Fruit fly (Drosophila melanogaster): ENCODE measurements around the gene KrT95D.

KrT95D gene

DNA sequence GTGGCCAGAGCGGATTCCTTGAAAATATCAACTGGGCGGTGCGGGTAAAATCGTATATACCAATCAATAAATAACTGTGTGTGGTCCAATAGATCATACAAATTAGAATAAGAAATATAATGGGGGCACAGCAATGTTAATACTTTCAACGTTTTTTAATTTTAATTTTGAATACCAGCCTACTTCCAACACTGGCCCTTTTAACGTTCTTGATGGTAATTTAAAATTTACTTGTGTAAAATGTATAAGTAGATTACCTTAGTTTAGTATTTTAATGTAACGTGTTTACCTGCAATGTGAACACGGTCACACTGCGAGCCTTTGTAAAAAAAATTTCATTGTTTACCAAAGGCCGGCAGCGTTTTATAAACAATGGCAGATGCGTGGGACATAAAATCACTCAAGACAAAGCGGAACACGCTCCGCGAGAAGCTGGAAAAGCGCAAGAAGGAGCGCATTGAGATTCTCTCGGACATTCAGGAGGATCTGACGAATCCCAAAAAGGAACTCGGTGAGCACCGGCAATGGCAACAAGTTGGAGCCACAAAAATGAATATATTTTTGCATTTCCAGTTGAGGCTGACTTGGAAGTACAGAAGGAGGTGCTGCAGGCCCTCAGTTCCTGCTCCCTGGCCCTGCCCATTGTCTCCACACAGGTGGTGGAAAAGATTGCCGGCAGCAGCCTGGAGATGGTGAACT is at the start of gene KrT95D, which contains the start of gene Mettl3 (continued):
- TF ChIP-seq sqz (GFP tag; optimal IDR thresholded peaks at IDR 0.05) (peak; percentile 99), MBD-R2 (GFP tag; IDR thresholded peaks at IDR 0.05) (peak; percentile 50; the same call in 1 of the 2 replicates), unpg (GFP tag; optimal IDR thresholded peaks at IDR 0.05) (no peak), CG17186 (GFP tag; optimal IDR thresholded peaks at IDR 0.05) (peak; percentile 38), CG18476 (GFP tag; optimal IDR thresholded peaks at IDR 0.05) (no peak), pb (GFP tag; optimal IDR thresholded peaks at IDR 0.05) (no peak), CG30403 (GFP tag; optimal IDR thresholded peaks at IDR 0.05) (peak; percentile 10), CG2712 (tag; optimal IDR thresholded peaks at IDR 0.05) (peak; percentile 37), Dll (GFP tag; IDR thresholded peaks at IDR 0.05; ENCODE audit: partially characterized antibody) (no peak), cg (GFP tag; optimal IDR thresholded peaks at IDR 0.05) (no peak), scrt (GFP tag; optimal IDR thresholded peaks at IDR 0.05) (peak; percentile 81), CG3838 (GFP tag; optimal IDR thresholded peaks at IDR 0.05) (no peak), Hmr (GFP tag; optimal IDR thresholded peaks at IDR 0.05) (peak; percentile 56)

dm6 chr3R:24079613-24080012 is 48.0 kb upstream of the KrT95D start:
- TF ChIP-seq Side (GFP tag; optimal IDR thresholded peaks at IDR 0.05) (no peak), wdn (GFP tag; IDR thresholded peaks at IDR 0.05) (no peak), crc (GFP tag; optimal IDR thresholded peaks at IDR 0.05) (no peak), Mrtf (GFP tag; IDR thresholded peaks at IDR 0.05) (0 out of 3 replicates have a peak, but pooled peaks have one; percentile 11), CG9932 (GFP tag; IDR thresholded peaks at IDR 0.05) (no peak), Ets65A (GFP tag) (peak; percentile 38), Hr51 (GFP tag; optimal IDR thresholded peaks at IDR 0.05) (no peak), CG31388 (GFP tag; optimal IDR thresholded peaks at IDR 0.05) (no peak), Dfd (GFP tag; optimal IDR thresholded peaks at IDR 0.05) (peak in 1 of 2 experiments; percentile 17)

dm6 chr3R:24079110-24079509 is 47.5 kb upstream of the KrT95D start:
- TF ChIP-seq CG1529 (GFP tag; optimal IDR thresholded peaks at IDR 0.05) (no peak), H2.0 (GFP tag; IDR thresholded peaks at IDR 0.05) (no peak), Kr (GFP tag; optimal IDR thresholded peaks at IDR 0.05) (no peak), Hr51 (GFP tag; optimal IDR thresholded peaks at IDR 0.05) (peak in 1 of 2 experiments; percentile 16), CG10366 (GFP tag; IDR thresholded peaks at IDR 0.05) (no peak), dimm (GFP tag; IDR thresholded peaks at IDR 0.05) (no peak), mirr (GFP tag; optimal IDR thresholded peaks at IDR 0.05) (no peak), CG8290 (GFP tag; optimal IDR thresholded peaks at IDR 0.05) (no peak), CG8290 (tag; optimal IDR thresholded peaks at IDR 0.05) (no peak), CG3065 (GFP tag; optimal IDR thresholded peaks at IDR 0.05) (no peak), slbo (GFP tag; IDR thresholded peaks at IDR 0.05) (peak; percentile 57), ato (GFP tag; IDR thresholded peaks at IDR 0.05; ENCODE audit: partially characterized antibody) (no peak), Ets97D (GFP tag; optimal IDR thresholded peaks at IDR 0.05) (no peak), CG31224 (GFP tag; IDR thresholded peaks at IDR 0.05) (no peak), CG34376 (GFP tag; optimal IDR thresholded peaks at IDR 0.05) (no peak), Drgx (GFP tag; IDR thresholded peaks at IDR 0.05) (0 out of 2 replicates have a peak, but pooled peaks have one; percentile 38), schlank (tag; optimal IDR thresholded peaks at IDR 0.05) (no peak), gem (tag; optimal IDR thresholded peaks at IDR 0.05) (peak; percentile 40), bsh (GFP tag; optimal IDR thresholded peaks at IDR 0.05) (no peak), cwo (GFP tag; optimal IDR thresholded peaks at IDR 0.05) (no peak), row (GFP tag; IDR thresholded peaks at IDR 0.05) (peak; percentile 31; the same call in 1 of the 3 replicates), emc (GFP tag; optimal IDR thresholded peaks at IDR 0.05) (no peak), CG6654 (GFP tag; optimal IDR thresholded peaks at IDR 0.05) (no peak), CkIIα-i1 (GFP tag; IDR thresholded peaks at IDR 0.05) (no peak), unc-4 (GFP tag; IDR thresholded peaks at IDR 0.05; ENCODE audit: partially characterized antibody) (no peak), CG9215 (GFP tag; IDR thresholded peaks at IDR 0.05) (no peak), dmrt99B (tag; optimal IDR thresholded peaks at IDR 0.05) (peak; percentile 14), CG1832 (GFP tag; optimal IDR thresholded peaks at IDR 0.05) (no peak)

Data from whole organism, embryonic.